Worm (Caenorhabditis elegans): ENCODE results near the gene twk-42.

- no peak for TF ChIP-seq tab-1 (GFP tag; IDR thresholded peaks at IDR 0.05)
- TF ChIP-seq cog-1 (tag; optimal IDR thresholded peaks at IDR 0.05): no peak
- no peak for TF ChIP-seq flt-1 (GFP tag; IDR thresholded peaks at IDR 0.05)
- TF ChIP-seq klf-2 (GFP tag; conservative IDR thresholded peaks at IDR 0.05): no peak
- TF ChIP-seq T22C8.4 (GFP tag; IDR thresholded peaks at IDR 0.05): no peak
- no peak for TF ChIP-seq ztf-23 (GFP tag; IDR thresholded peaks at IDR 0.05)
- no peak for TF ChIP-seq med-1 (GFP tag; optimal IDR thresholded peaks at IDR 0.05; ENCODE audit: insufficient read depth)
- TF ChIP-seq ref-1 (GFP tag; conservative IDR thresholded peaks at IDR 0.05): no peak
- TF ChIP-seq ztf-29 (GFP tag; IDR thresholded peaks at IDR 0.05): no peak
Observed at ce11 chrV:17686852-17687251, 45.6 kb downstream of the twk-42 start, which contains the start of gene F59A1.18.
